Worm (Caenorhabditis elegans): ENCODE measurements around the gene T26C5.3.
A peak's percentile ranks its signal among the peaks of the same experiment; 100 is the strongest.

The T26C5.3 gene

DNA sequence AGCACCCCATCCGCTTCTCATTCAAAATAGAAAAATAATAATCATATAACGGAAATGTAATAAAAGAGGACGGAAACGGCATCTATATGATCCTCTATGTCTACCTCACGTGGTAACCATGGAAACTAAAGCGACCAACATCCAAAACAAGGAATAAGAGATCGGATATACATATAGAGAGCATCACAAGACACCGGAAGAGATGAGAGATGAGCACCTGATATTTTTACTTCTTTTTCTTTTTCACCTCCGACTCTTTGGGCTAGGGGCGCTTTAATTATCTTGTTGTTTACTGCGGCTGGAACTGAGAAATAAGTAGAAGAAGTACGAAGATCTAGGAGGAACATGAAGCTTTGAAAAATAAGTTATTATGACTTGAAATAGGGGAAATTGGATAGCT is 27.4 kb downstream of the T26C5.3 start:
- no peak for TF ChIP-seq cnd-1 (tag; optimal IDR thresholded peaks at IDR 0.05)
- TF ChIP-seq unc-120 (tag; optimal IDR thresholded peaks at IDR 0.05; ENCODE audit: poor library complexity, severe bottlenecking) = peak; percentile 24
- TF ChIP-seq snpc-4 (tag; optimal IDR thresholded peaks at IDR 0.05) = no peak
- no peak for TF ChIP-seq ztf-11 (tag; optimal IDR thresholded peaks at IDR 0.05)
- TF ChIP-seq ces-1 (GFP tag; optimal IDR thresholded peaks at IDR 0.05) = peak; percentile 6
- no peak for TF ChIP-seq nhr-237 (tag; optimal IDR thresholded peaks at IDR 0.05)
- TF ChIP-seq mls-2 (tag; optimal IDR thresholded peaks at IDR 0.05) = no peak
- TF ChIP-seq mep-1 (tag; optimal IDR thresholded peaks at IDR 0.05) = no peak

DNA sequence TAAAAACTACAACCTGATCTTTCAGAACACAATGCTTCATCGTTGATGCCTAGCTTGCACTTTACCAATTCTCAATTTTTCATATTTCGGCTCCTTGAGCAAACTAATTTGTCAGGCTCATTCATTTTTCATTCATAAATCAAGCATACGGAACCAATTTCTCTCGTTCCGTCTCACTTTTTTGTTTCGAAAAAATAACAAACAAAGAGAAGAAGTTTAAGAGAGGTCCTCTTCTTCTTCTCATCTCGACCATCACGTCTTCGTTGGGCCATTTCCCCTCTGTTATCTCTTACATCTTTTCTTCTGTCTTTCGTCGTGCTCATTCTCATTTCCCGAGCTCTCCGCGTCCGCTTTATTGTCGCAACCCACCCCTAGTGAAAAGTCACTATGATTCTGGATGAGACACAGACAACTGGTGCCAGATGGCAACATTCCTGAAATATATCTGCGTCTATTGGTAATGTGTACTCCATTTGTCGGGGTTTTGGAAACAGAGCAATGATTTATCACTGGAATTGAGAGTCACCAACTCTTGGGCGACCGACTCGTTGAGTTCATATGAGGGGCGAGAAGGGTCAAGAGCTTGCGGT is 28.4 kb downstream of the T26C5.3 start:
- peak; percentile 90 for TF ChIP-seq mab-5 (tag; optimal IDR thresholded peaks at IDR 0.05)
- TF ChIP-seq unc-62 (GFP tag; optimal IDR thresholded peaks at IDR 0.05) = peak; percentile 86
- TF ChIP-seq sem-2 (GFP tag; optimal IDR thresholded peaks at IDR 0.05) = no peak
- TF ChIP-seq nhr-28 (tag; optimal IDR thresholded peaks at IDR 0.05) = no peak
- peak; percentile 39 for TF ChIP-seq cnd-1 (tag; optimal IDR thresholded peaks at IDR 0.05)
- TF ChIP-seq unc-120 (tag; optimal IDR thresholded peaks at IDR 0.05; ENCODE audit: poor library complexity, severe bottlenecking) = peak; percentile 66
- peak; percentile 16 for TF ChIP-seq ces-1 (GFP tag; optimal IDR thresholded peaks at IDR 0.05)
- peak; percentile 70 for TF ChIP-seq lin-32 (GFP tag; optimal IDR thresholded peaks at IDR 0.05)
- peak; percentile 79 for TF ChIP-seq hlh-1 (tag; optimal IDR thresholded peaks at IDR 0.05)

DNA sequence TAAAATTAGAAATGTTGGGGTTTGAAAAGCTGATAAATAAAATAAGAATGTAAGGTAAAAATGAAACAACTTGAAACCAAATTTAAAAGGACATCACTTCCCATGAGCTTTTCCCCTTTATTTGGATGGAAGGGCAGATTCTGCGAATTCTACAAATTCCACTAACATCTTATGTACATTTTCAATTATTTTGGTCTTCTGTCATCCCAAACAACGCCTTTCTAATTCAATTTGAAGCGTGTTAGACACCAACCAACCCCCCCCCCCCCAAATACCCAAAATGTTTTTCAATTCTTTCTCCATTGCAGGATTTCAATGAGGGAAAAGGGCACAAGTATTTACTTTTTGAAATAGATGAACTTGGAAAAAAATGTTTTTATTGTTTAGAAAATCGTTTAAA is 29.3 kb downstream of the T26C5.3 start:
- no peak for TF ChIP-seq blmp-1 (tag; optimal IDR thresholded peaks at IDR 0.05)
- peak; percentile 81 for TF ChIP-seq ces-1 (GFP tag; optimal IDR thresholded peaks at IDR 0.05)

DNA sequence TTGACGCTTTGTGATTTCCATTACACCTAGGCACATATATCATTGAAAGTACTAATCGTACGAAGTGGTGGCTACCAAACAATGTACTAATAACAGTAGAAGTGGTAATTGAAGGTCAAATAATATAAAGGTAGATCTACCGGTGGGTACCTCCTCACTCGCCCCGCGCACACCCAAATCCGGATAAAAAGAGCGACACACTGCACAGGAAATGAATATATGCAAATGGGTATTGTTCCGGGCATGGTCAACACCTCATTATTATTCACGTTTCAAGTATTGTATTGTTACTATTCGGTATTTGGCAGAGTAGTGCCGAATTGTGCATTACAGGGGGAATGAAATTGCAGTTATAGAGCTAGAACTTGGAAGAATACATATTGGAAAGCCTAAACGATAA is 29.9 kb downstream of the T26C5.3 start:
- no peak for TF ChIP-seq blmp-1 (tag; optimal IDR thresholded peaks at IDR 0.05)
- TF ChIP-seq hlh-1 (tag; optimal IDR thresholded peaks at IDR 0.05) = no peak
- TF ChIP-seq M03D4.4 (tag; optimal IDR thresholded peaks at IDR 0.05) = no peak
- TF ChIP-seq pha-4 (tag; optimal IDR thresholded peaks at IDR 0.05) = no peak
- TF ChIP-seq unc-39 (tag; optimal IDR thresholded peaks at IDR 0.05) = no peak
- no peak for TF ChIP-seq cnd-1 (tag; optimal IDR thresholded peaks at IDR 0.05)
- no peak for TF ChIP-seq sptf-1 (tag; optimal IDR thresholded peaks at IDR 0.05)
- no peak for TF ChIP-seq elt-3 (tag; optimal IDR thresholded peaks at IDR 0.05)
- TF ChIP-seq elt-1 (tag; optimal IDR thresholded peaks at IDR 0.05; ENCODE audit: borderline replicate concordance, insufficient read depth) = no peak
- no peak for TF ChIP-seq unc-62 (GFP tag; optimal IDR thresholded peaks at IDR 0.05)
- no peak for TF ChIP-seq bed-3 (GFP tag; optimal IDR thresholded peaks at IDR 0.05)
- no peak for TF ChIP-seq nhr-12 (tag; optimal IDR thresholded peaks at IDR 0.05)
- TF ChIP-seq nhr-2 (tag; optimal IDR thresholded peaks at IDR 0.05) = peak; percentile 33
- no peak for TF ChIP-seq ceh-43 (GFP tag; optimal IDR thresholded peaks at IDR 0.05)
- no peak for TF ChIP-seq zip-8 (tag; optimal IDR thresholded peaks at IDR 0.05)
- TF ChIP-seq ceh-83 (GFP tag; optimal IDR thresholded peaks at IDR 0.05) = no peak
- TF ChIP-seq ham-2 (GFP tag; optimal IDR thresholded peaks at IDR 0.05) = peak; percentile 56
- TF ChIP-seq mls-2 (tag; optimal IDR thresholded peaks at IDR 0.05) = peak; percentile 23

DNA sequence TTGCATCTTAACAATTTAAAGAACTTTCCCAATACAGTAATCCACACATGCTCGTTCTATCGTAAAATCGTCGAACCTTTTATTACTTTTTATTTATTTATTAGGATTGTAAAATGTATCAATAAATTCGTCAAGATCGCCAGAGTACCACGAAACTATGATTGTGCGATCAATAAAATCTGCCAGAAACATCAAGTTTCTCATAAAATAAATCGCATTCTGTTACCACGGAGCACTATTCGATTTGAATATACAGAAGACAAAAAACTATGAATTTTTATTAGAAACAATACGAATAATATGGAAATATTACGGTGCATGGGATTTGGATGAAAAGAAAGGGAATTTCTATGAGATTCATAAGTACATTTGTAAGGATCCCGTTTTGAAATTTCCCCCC is 30.4 kb downstream of the T26C5.3 start, which contains the start of gene C01G6.2:
C01G6.2 (plus strand) TSS at position 301 of the 400 bp plus-strand sequence.
- TF ChIP-seq tbx-8 (GFP tag; optimal IDR thresholded peaks at IDR 0.05) = no peak

DNA sequence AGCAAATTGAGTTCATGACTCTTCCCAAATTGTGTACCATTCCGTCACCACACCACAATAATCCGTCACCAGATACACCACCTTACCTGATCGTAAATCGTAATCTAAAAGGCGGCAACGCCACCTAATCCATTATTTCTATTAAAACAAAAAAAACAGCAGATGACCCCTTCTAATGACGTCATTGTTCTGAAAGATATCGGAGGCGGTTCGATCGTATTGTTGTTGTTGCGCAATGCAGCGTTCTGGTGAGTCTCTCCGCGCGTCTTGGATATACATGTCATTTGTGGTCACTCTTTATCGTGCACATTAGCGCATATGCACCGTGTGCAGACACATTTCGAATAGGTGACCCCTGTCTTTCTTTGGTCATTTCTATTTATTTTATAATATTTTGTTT is 32.6 kb downstream of the T26C5.3 start:
- TF ChIP-seq elt-3 (tag; optimal IDR thresholded peaks at IDR 0.05) = no peak
- TF ChIP-seq bed-3 (GFP tag; optimal IDR thresholded peaks at IDR 0.05) = no peak
- peak; percentile 84 for TF ChIP-seq ceh-39 (tag; optimal IDR thresholded peaks at IDR 0.05)
- TF ChIP-seq sptf-1 (tag; optimal IDR thresholded peaks at IDR 0.05) = no peak
- peak; percentile 18 for TF ChIP-seq unc-62 (GFP tag; optimal IDR thresholded peaks at IDR 0.05)
- TF ChIP-seq nhr-76 (tag; optimal IDR thresholded peaks at IDR 0.05) = no peak
- no peak for TF ChIP-seq mab-5 (tag; optimal IDR thresholded peaks at IDR 0.05)
- TF ChIP-seq unc-39 (tag; optimal IDR thresholded peaks at IDR 0.05) = no peak
- TF ChIP-seq drap-1 (GFP tag; optimal IDR thresholded peaks at IDR 0.05) = no peak
- no peak for TF ChIP-seq sem-2 (GFP tag; optimal IDR thresholded peaks at IDR 0.05)
- TF ChIP-seq unc-120 (tag; optimal IDR thresholded peaks at IDR 0.05; ENCODE audit: poor library complexity, severe bottlenecking) = no peak
- TF ChIP-seq tbx-8 (GFP tag; optimal IDR thresholded peaks at IDR 0.05) = no peak
- TF ChIP-seq ces-1 (GFP tag; optimal IDR thresholded peaks at IDR 0.05) = no peak
- no peak for TF ChIP-seq lin-32 (GFP tag; optimal IDR thresholded peaks at IDR 0.05)
- no peak for TF ChIP-seq nhr-28 (tag; optimal IDR thresholded peaks at IDR 0.05)
- peak; percentile 99 for TF ChIP-seq zip-8 (tag; optimal IDR thresholded peaks at IDR 0.05)
- TF ChIP-seq flh-1 (GFP tag; optimal IDR thresholded peaks at IDR 0.05) = no peak
- peak; percentile 50 for TF ChIP-seq cnd-1 (tag; optimal IDR thresholded peaks at IDR 0.05)
- TF ChIP-seq blmp-1 (tag; optimal IDR thresholded peaks at IDR 0.05) = no peak
- no peak for TF ChIP-seq nhr-237 (tag; optimal IDR thresholded peaks at IDR 0.05)
- no peak for TF ChIP-seq ceh-83 (GFP tag; optimal IDR thresholded peaks at IDR 0.05)
- TF ChIP-seq ztf-11 (tag; optimal IDR thresholded peaks at IDR 0.05) = no peak
- TF ChIP-seq ceh-43 (GFP tag; optimal IDR thresholded peaks at IDR 0.05) = no peak
- no peak for TF ChIP-seq ham-2 (GFP tag; optimal IDR thresholded peaks at IDR 0.05)
- TF ChIP-seq lsy-2 (tag; optimal IDR thresholded peaks at IDR 0.05) = no peak
- TF ChIP-seq hlh-1 (tag; optimal IDR thresholded peaks at IDR 0.05) = no peak
- TF ChIP-seq mep-1 (tag; optimal IDR thresholded peaks at IDR 0.05) = peak; percentile 7
- peak; percentile 95 for TF ChIP-seq nhr-2 (tag; optimal IDR thresholded peaks at IDR 0.05)
- peak; percentile 10 for TF ChIP-seq elt-1 (tag; optimal IDR thresholded peaks at IDR 0.05; ENCODE audit: borderline replicate concordance, insufficient read depth)
- no peak for TF ChIP-seq M03D4.4 (tag; optimal IDR thresholded peaks at IDR 0.05)
